Worm (Caenorhabditis elegans) whole organism, L3 larva: ENCODE data around the gene C24A3.9.

ENCODE experiments used
- ZK546.5 ChIP-seq: sonication (generic microtip); optimal IDR thresholded peaks from 2 replicates; lab custom pipeline; 2017; ENCODE audit warnings: missing biosample characterization, missing genetic modification characterization
- aly-2 ChIP-seq: fragments of 150-350 bp; optimal IDR thresholded peaks from 2 replicates; lab custom pipeline; 2014; ENCODE audit warnings: missing biosample characterization, missing genetic modification characterization
- ama-1 ChIP-seq: fragments of 150-350 bp; optimal IDR thresholded peaks from 2 replicates; lab custom pipeline; 2018
- ceh-28 ChIP-seq: fragments of 150-350 bp; optimal IDR thresholded peaks from 2 replicates; lab custom pipeline; 2014; ENCODE audit warnings: missing biosample characterization, missing genetic modification reagents, missing genetic modification characterization
- ceh-82 ChIP-seq: fragments of 150-350 bp; optimal IDR thresholded peaks from 2 replicates; lab custom pipeline; 2014; ENCODE audit warnings: missing biosample characterization, missing genetic modification characterization
- ceh-9 ChIP-seq: sonication (generic microtip); optimal IDR thresholded peaks from 2 replicates; lab custom pipeline; 2018; ENCODE audit warnings: missing biosample characterization, missing genetic modification characterization
- daf-12 ChIP-seq: fragments of 150-350 bp; optimal IDR thresholded peaks from 2 replicates; lab custom pipeline; 2014; ENCODE audit warnings: missing biosample characterization, missing genetic modification reagents, missing genetic modification characterization
- egl-5 ChIP-seq: fragments of 150-350 bp; optimal IDR thresholded peaks from 2 replicates; lab custom pipeline; 2017; ENCODE audit warnings: missing biosample characterization, missing genetic modification reagents, missing genetic modification characterization, inconsistent platforms
- elt-2 ChIP-seq: sonication (generic microtip); optimal IDR thresholded peaks from 2 replicates; lab custom pipeline; 2016; ENCODE audit warnings: missing genetic modification reagents, mild to moderate bottlenecking, missing genetic modification characterization, missing compliant biosample characterization
- elt-3 ChIP-seq, 3 experiments: fragments of 150-350 bp in 1 of 3; sonication (generic microtip) in 2 of 3; optimal IDR thresholded peaks; 2 replicates in 2 of 3; 4 replicates in 1 of 3; lab custom pipeline; 2014 to 2017; ENCODE audit warnings: missing biosample characterization in 3 of 3, missing genetic modification characterization in 3 of 3
- eor-1 ChIP-seq, 2 experiments: fragments of 150-350 bp; optimal IDR thresholded peaks; 2 replicates each; lab custom pipeline; 2014 to 2018; ENCODE audit warnings: missing biosample characterization in 2 of 2, missing genetic modification characterization in 2 of 2
- fkh-10 ChIP-seq: sonication (generic microtip); optimal IDR thresholded peaks from 2 replicates; lab custom pipeline; 2017; ENCODE audit warnings: missing biosample characterization, missing genetic modification reagents, missing genetic modification characterization
- fos-1 ChIP-seq: fragments of 150-350 bp; optimal IDR thresholded peaks from 2 replicates; lab custom pipeline; 2014; ENCODE audit warnings: missing biosample characterization, missing genetic modification characterization
- jun-1 ChIP-seq: fragments of 150-350 bp; optimal IDR thresholded peaks from 2 replicates; lab custom pipeline; 2014; ENCODE audit warnings: missing biosample characterization, missing genetic modification reagents, missing genetic modification characterization
- lin-39 ChIP-seq: fragments of 150-350 bp; optimal IDR thresholded peaks from 2 replicates; lab custom pipeline; 2018; ENCODE audit warnings: missing biosample characterization, missing genetic modification reagents, missing genetic modification characterization
- lsy-12 ChIP-seq: sonication (generic microtip); optimal IDR thresholded peaks from 2 replicates; lab custom pipeline; 2016; ENCODE audit warnings: mild to moderate bottlenecking, missing genetic modification characterization, missing compliant biosample characterization
- mdl-1 ChIP-seq: fragments of 150-350 bp; optimal IDR thresholded peaks from 2 replicates; lab custom pipeline; 2014; ENCODE audit warnings: missing biosample characterization, missing genetic modification characterization
- mml-1 ChIP-seq: fragments of 150-350 bp; sonication (generic microtip); optimal IDR thresholded peaks from 3 replicates; lab custom pipeline; 2014; ENCODE audit warnings: missing biosample characterization, missing genetic modification characterization
- nfya-1 ChIP-seq: sonication (generic microtip); optimal IDR thresholded peaks from 2 replicates; lab custom pipeline; 2017; ENCODE audit warnings: missing genetic modification characterization, mild to moderate bottlenecking, missing compliant biosample characterization, antibody characterized with exemption, moderate library complexity; ENCODE audit not compliant: insufficient read depth
- nhr-11 ChIP-seq: fragments of 150-350 bp; optimal IDR thresholded peaks from 2 replicates; lab custom pipeline; 2014; ENCODE audit warnings: missing biosample characterization, missing genetic modification characterization
- nhr-12 ChIP-seq: fragments of 150-350 bp; optimal IDR thresholded peaks from 2 replicates; lab custom pipeline; 2014; ENCODE audit warnings: missing biosample characterization, missing genetic modification characterization
- nhr-23 ChIP-seq: fragments of 150-350 bp; optimal IDR thresholded peaks from 2 replicates; lab custom pipeline; 2014; ENCODE audit warnings: missing biosample characterization, missing genetic modification reagents, missing genetic modification characterization
- nhr-237 ChIP-seq: fragments of 150-350 bp; optimal IDR thresholded peaks from 2 replicates; lab custom pipeline; 2014; ENCODE audit warnings: missing biosample characterization, missing genetic modification characterization
- nhr-25 ChIP-seq: sonication (generic microtip); optimal IDR thresholded peaks from 2 replicates; lab custom pipeline; 2017; ENCODE audit warnings: missing biosample characterization, missing genetic modification characterization
- nhr-43 ChIP-seq: sonication (generic microtip); optimal IDR thresholded peaks from 2 replicates; lab custom pipeline; 2016; ENCODE audit warnings: mild to moderate bottlenecking, missing genetic modification characterization, missing compliant biosample characterization; ENCODE audit not compliant: poor library complexity, severe bottlenecking
- nhr-67 ChIP-seq: fragments of 150-350 bp; optimal IDR thresholded peaks from 2 replicates; lab custom pipeline; 2014; ENCODE audit warnings: missing biosample characterization, missing genetic modification characterization
- nhr-76 ChIP-seq: fragments of 150-350 bp; sonication (generic microtip); optimal IDR thresholded peaks from 5 replicates; lab custom pipeline; 2014; ENCODE audit warnings: missing biosample characterization, missing genetic modification characterization
- pha-4 ChIP-seq: fragments of 150-350 bp; optimal IDR thresholded peaks from 2 replicates; lab custom pipeline; 2014; ENCODE audit warnings: missing biosample characterization, missing genetic modification reagents, missing genetic modification characterization
- pqm-1 ChIP-seq: fragments of 150-350 bp; optimal IDR thresholded peaks from 2 replicates; lab custom pipeline; 2017; ENCODE audit warnings: missing biosample characterization, missing genetic modification characterization, inconsistent platforms
- sea-2 ChIP-seq: fragments of 150-350 bp; sonication (generic microtip); optimal IDR thresholded peaks from 4 replicates; lab custom pipeline; 2014; ENCODE audit warnings: missing biosample characterization, missing genetic modification reagents, missing genetic modification characterization
- tbx-2 ChIP-seq: sonication (generic microtip); optimal IDR thresholded peaks from 2 replicates; lab custom pipeline; 2016; ENCODE audit warnings: mild to moderate bottlenecking, missing genetic modification characterization, missing compliant biosample characterization
- unc-39 ChIP-seq: sonication (generic microtip); optimal IDR thresholded peaks from 4 replicates; lab custom pipeline; 2017; ENCODE audit warnings: missing biosample characterization, missing genetic modification characterization
- unc-62 ChIP-seq: fragments of 150-350 bp; sonication (generic microtip); optimal IDR thresholded peaks from 4 replicates; lab custom pipeline; 2014; ENCODE audit warnings: missing biosample characterization, missing genetic modification reagents, missing genetic modification characterization
- ztf-11 ChIP-seq: fragments of 150-350 bp; optimal IDR thresholded peaks from 2 replicates; lab custom pipeline; 2014; ENCODE audit warnings: missing biosample characterization, missing genetic modification characterization
- ztf-4 ChIP-seq: fragments of 150-350 bp; optimal IDR thresholded peaks from 2 replicates; lab custom pipeline; 2014; ENCODE audit warnings: missing biosample characterization, missing genetic modification characterization

Gene C24A3.9

DNA sequence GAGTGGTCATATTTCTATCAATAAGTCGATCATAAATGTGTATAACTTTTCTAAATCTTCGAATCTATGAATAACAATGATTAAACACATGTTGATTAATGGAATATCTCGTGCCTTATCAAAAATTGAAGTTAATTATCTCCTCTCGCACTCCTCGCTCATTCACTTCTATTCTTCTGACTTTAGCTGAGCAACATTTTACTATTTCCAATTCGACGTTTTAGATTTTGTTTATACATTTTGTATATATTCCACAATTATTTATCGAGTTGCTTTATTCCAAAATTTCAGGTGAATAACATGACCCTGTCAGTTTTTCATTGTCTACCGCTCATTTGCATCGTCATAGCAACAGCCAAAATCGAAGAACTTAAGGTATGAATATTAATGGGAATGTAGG lies 17.0 kb upstream of the C24A3.9 start, which contains the start of gene T25B6.3:
T25B6.3 (plus strand) TSS at position 301 of the 400 bp plus-strand sequence.
- TF ChIP-seq eor-1 (tag; optimal IDR thresholded peaks at IDR 0.05; lab: Kevin White, UChicago) (no peak), lin-39 (tag; lab: Kevin White, UChicago) (no peak), sea-2 (GFP tag; lab: Kevin White, UChicago) (no peak), nhr-11 (tag; lab: Kevin White, UChicago) (no peak), nhr-237 (no peak), nhr-12 (tag; lab: Kevin White, UChicago) (no peak), pqm-1 (tag; lab: Kevin White, UChicago) (no peak), ZK546.5 (tag; lab: Kevin White, UChicago) (no peak), mml-1 (tag; lab: Kevin White, UChicago) (no peak), fkh-10 (no peak), nhr-76 (tag; lab: Kevin White, UChicago) (no peak), nhr-67 (tag; lab: Kevin White, UChicago) (no peak), pha-4 (tag; lab: Kevin White, UChicago) (no peak)

ce11 chrX:9025484-9025883 lies 15.2 kb upstream of the C24A3.9 start:
- TF ChIP-seq ama-1 (lab: Kevin White, UChicago), result no peak
- no peak for TF ChIP-seq lin-39 (tag; lab: Kevin White, UChicago)
- TF ChIP-seq, all 47 proteins: peak for 0

DNA sequence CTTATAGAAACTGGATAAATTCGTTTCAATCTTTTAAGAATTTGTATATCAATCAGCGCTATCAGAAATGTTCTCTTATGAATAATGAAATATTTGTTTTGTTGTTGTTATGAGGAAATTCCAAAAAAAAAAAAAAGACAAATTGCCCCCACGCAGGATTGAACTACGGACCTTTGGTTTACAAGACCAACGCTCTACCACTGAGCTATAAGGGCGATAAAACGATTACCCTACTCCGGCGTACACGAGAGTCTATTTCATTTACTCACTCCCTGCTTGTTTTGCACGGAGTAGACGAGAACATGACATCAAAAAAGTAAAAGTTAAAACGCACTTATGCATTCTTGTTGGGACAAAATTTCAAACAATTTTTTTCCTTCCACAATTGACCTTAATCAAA lies 14.0 kb upstream of the C24A3.9 start:
- TF ChIP-seq nhr-11 (tag; lab: Kevin White, UChicago) (no peak), ztf-4 (tag; lab: Kevin White, UChicago) (no peak), ceh-9 (tag; lab: Kevin White, UChicago) (no peak), nhr-23 (no peak), fos-1 (tag; lab: Kevin White, UChicago) (no peak), ZK546.5 (tag; lab: Kevin White, UChicago) (no peak), ceh-82 (no peak), nfya-1 (tag; lab: Kevin White, UChicago) (no peak), jun-1 (tag; lab: Kevin White, UChicago) (no peak), nhr-43 (peak; percentile 72), pqm-1 (tag; lab: Kevin White, UChicago) (peak; percentile 1), tbx-2 (no peak), egl-5 (tag; lab: Kevin White, UChicago) (no peak), aly-2 (tag; lab: Kevin White, UChicago) (no peak), nhr-76 (tag; lab: Kevin White, UChicago) (no peak), lin-39 (tag; lab: Kevin White, UChicago) (no peak), elt-3 (tag; optimal IDR thresholded peaks at IDR 0.05; lab: Kevin White, UChicago) (no peak), nhr-25 (tag; lab: Kevin White, UChicago) (no peak), lsy-12 (tag; lab: Kevin White, UChicago) (no peak), elt-2 (tag; lab: Kevin White, UChicago) (peak; percentile 15), unc-39 (tag; lab: Kevin White, UChicago) (no peak), nhr-237 (no peak), nhr-12 (tag; lab: Kevin White, UChicago) (no peak)

DNA sequence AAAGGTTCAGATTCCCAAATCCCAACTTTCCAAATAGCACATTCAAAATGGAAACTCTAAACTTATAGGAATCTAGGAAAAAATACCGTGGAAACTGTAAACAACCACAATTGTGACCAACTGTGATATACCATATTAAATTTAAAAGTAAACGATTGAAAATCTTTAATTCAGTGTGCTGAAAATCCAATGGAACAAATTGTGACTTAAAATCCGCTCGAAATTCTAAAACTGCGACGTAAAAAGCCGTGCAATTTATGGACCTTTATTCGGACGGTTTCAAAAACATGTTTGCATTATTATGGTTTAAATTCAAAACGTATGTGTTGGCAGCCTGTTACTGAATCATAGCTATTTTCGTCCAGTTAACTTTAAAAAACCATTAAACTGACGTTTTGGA lies 13.5 kb upstream of the C24A3.9 start:
- no peak for TF ChIP-seq mml-1 (tag; lab: Kevin White, UChicago)
- TF ChIP-seq ztf-11 (tag; lab: Kevin White, UChicago), result no peak
- TF ChIP-seq unc-39 (tag; lab: Kevin White, UChicago), result no peak
- TF ChIP-seq daf-12 (tag; lab: Kevin White, UChicago), result no peak
- no peak for TF ChIP-seq ceh-28
- TF ChIP-seq ceh-9 (tag; lab: Kevin White, UChicago), result no peak
- TF ChIP-seq nhr-11 (tag; lab: Kevin White, UChicago), result no peak
- no peak for TF ChIP-seq mdl-1 (tag; lab: Kevin White, UChicago)
- no peak for TF ChIP-seq pqm-1 (tag; lab: Kevin White, UChicago)
- TF ChIP-seq tbx-2, result no peak
- no peak for TF ChIP-seq unc-62 (GFP tag; lab: Kevin White, UChicago)
